Worm (Caenorhabditis elegans): Measurements from ENCODE around the gene F26F2.7.
A peak's percentile ranks its signal among the peaks of the same experiment; 100 is the strongest.

F26F2.7 gene

ce11 chrV:20547048-20547447 is 33.7 kb upstream of the F26F2.7 start, which contains the start of gene Y38H6C.18:
Gene Y38H6C.18, minus strand, starts transcription at chrV:20547148.
- TF ChIP-seq Y56A3A.18 (GFP tag; IDR thresholded peaks at IDR 0.05) (no peak), F10E7.11 (tag; optimal IDR thresholded peaks at IDR 0.05) (no peak), C17E4.6 (GFP tag; IDR thresholded peaks at IDR 0.05) (no peak), lin-40 (tag; optimal IDR thresholded peaks at IDR 0.05) (no peak)

ce11 chrV:20551096-20551495 is 29.7 kb upstream of the F26F2.7 start, which contains the start of gene Y38H6C.20:
Gene Y38H6C.20, minus strand, starts transcription at chrV:20551196.
- TF ChIP-seq lir-1 (GFP tag; conservative IDR thresholded peaks at IDR 0.05) (no peak), ztf-22 (GFP tag; optimal IDR thresholded peaks at IDR 0.05) (no peak), lsy-27 (tag; optimal IDR thresholded peaks at IDR 0.05; ENCODE audit: borderline replicate concordance, insufficient read depth) (no peak), B0261.1 (tag; optimal IDR thresholded peaks at IDR 0.05) (no peak), egl-18 (GFP tag; IDR thresholded peaks at IDR 0.05) (no peak), lin-54 (GFP tag; optimal IDR thresholded peaks at IDR 0.05) (no peak), madf-3 (GFP tag; IDR thresholded peaks at IDR 0.05) (no peak), F23B12.7 (tag; optimal IDR thresholded peaks at IDR 0.05; ENCODE audit: insufficient read depth) (no peak), ztf-6 (GFP tag; IDR thresholded peaks at IDR 0.05) (no peak), rec-8 (tag; optimal IDR thresholded peaks at IDR 0.05) (no peak), ama-1 (optimal IDR thresholded peaks at IDR 0.05) (no peak), ama-1 (GFP tag; optimal IDR thresholded peaks at IDR 0.05) (no peak), ceh-58 (GFP tag; IDR thresholded peaks at IDR 0.05) (no peak), Y53G8AR.9 (GFP tag; conservative IDR thresholded peaks at IDR 0.05) (no peak), Y95B8A.8 (GFP tag; IDR thresholded peaks at IDR 0.05) (no peak), let-526 (GFP tag; IDR thresholded peaks at IDR 0.05) (no peak), nfya-2 (GFP tag; IDR thresholded peaks at IDR 0.05) (no peak), rcor-1 (GFP tag; IDR thresholded peaks at IDR 0.05) (no peak)

ce11 chrV:20552971-20553370 is 27.8 kb upstream of the F26F2.7 start, which contains the start of gene vmo-1:
Gene vmo-1, minus strand, starts transcription at chrV:20553071.
- TF ChIP-seq rec-8 (tag; optimal IDR thresholded peaks at IDR 0.05) (no peak), gei-17 (GFP tag; optimal IDR thresholded peaks at IDR 0.05) (no peak), mxl-1 (tag; optimal IDR thresholded peaks at IDR 0.05) (no peak), sea-2 (GFP tag; IDR thresholded peaks at IDR 0.05) (no peak), ceh-40 (GFP tag; IDR thresholded peaks at IDR 0.05) (no peak), atf-7 (tag; optimal IDR thresholded peaks at IDR 0.05) (no peak), rcor-1 (GFP tag; IDR thresholded peaks at IDR 0.05) (no peak), lir-1 (GFP tag; conservative IDR thresholded peaks at IDR 0.05) (no peak), snpc-1.3 (tag; optimal IDR thresholded peaks at IDR 0.05; ENCODE audit: insufficient read depth) (no peak), unc-130 (GFP tag; optimal IDR thresholded peaks at IDR 0.05) (no peak)

- TF ChIP-seq ztf-3 (GFP tag; optimal IDR thresholded peaks at IDR 0.05) (no peak), nhr-80 (tag; optimal IDR thresholded peaks at IDR 0.05) (peak; percentile 24)
Observed at ce11 chrV:20555120-20555519, 25.7 kb upstream of the F26F2.7 start, which contains the start of gene Y38H6C.21. Gene Y38H6C.21, minus strand, starts transcription at chrV:20555267.

- TF ChIP-seq mes-4 (tag; optimal IDR thresholded peaks at IDR 0.05) (no peak), F33H1.4 (GFP tag; IDR thresholded peaks at IDR 0.05) (no peak), nhr-80 (tag; optimal IDR thresholded peaks at IDR 0.05) (peak; percentile 2), lin-40 (tag; optimal IDR thresholded peaks at IDR 0.05) (no peak), somi-1 (GFP tag; optimal IDR thresholded peaks at IDR 0.05) (no peak)
Observed at ce11 chrV:20556260-20556659, 24.5 kb upstream of the F26F2.7 start, which contains the start of gene Y38H6C.23. Gene Y38H6C.23, minus strand, starts transcription at chrV:20556360.

All from whole organism, young adult.